Worm (Caenorhabditis elegans) whole organism, L3 larva: ENCODE measurements around the gene egl-27.

Experiments
- aly-2 ChIP-seq: fragments of 150-350 bp; optimal IDR thresholded peaks from 2 replicates; lab custom pipeline; 2014; ENCODE audit warnings: missing biosample characterization, missing genetic modification characterization
- ama-1 ChIP-seq: fragments of 150-350 bp; optimal IDR thresholded peaks from 2 replicates; lab custom pipeline; 2018
- pha-4 ChIP-seq: fragments of 150-350 bp; optimal IDR thresholded peaks from 2 replicates; lab custom pipeline; 2014; ENCODE audit warnings: missing biosample characterization, missing genetic modification reagents, missing genetic modification characterization

DNA sequence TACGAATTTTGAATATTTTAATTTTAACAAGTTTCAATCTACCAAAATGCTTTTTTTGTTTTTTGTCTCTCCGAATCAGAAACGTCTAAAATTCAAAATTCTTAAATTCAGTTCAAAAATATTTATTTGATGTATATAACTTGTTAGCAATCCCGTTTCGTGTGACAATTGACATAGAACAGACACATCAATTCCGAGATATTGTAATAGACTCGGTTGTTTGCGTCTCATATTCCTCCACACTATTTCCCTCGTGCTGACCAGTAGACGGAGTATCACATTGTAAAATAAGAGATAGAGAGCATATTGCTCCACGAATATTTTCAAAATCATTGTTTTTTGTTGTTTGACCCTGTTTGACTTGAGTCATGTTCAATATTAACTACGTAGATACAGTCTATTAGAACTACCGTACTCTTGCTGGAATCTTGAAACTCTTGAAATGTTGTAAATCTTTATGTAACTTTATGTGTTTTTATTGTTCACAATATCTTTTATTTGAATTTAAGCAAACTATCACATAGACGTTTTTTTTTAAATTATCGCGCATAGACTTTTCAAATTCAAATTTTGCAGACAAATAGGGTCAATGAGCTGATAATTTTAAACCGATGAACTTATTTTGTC lies 46.0 kb upstream of the egl-27 start, which contains the start of gene T13C2.3:
- TF ChIP-seq pha-4 (tag; lab: Kevin White, UChicago) (no peak), ama-1 (lab: Kevin White, UChicago) (no peak), aly-2 (tag; lab: Kevin White, UChicago) (no peak)
